Fruit fly (Drosophila melanogaster) whole organism, embryonic: ENCODE measurements around the gene Pka-C3.

Experiments used
- Aef1 ChIP-seq: fragments of 200-800 bp; sonication (Bioruptor generic); IDR thresholded peaks from 3 replicates; pipeline ENCODE4 v1.3.6; 2022; ENCODE audit warnings: missing biosample characterization, missing genetic modification characterization
- BEAF-32 ChIP-seq: fragments of 200-800 bp; sonication (Bioruptor generic); optimal IDR thresholded peaks from 3 replicates; lab custom pipeline; 2017; ENCODE audit warnings: missing biosample characterization, missing genetic modification characterization, mild to moderate bottlenecking, moderate library complexity, missing genetic modification reagents
- Bdp1 ChIP-seq: fragments of 200-800 bp; sonication (Bioruptor generic); optimal IDR thresholded peaks from 3 replicates; lab custom pipeline; 2016; ENCODE audit warnings: missing biosample characterization, missing genetic modification characterization
- Bgb ChIP-seq: fragments of 200-800 bp; sonication (Bioruptor generic); IDR thresholded peaks from 2 replicates; pipeline ENCODE4 v1.3.6; 2022; ENCODE audit warnings: missing biosample characterization, missing genetic modification characterization; ENCODE audit not compliant: partially characterized antibody
- C15 ChIP-seq: fragments of 200-800 bp; sonication (Bioruptor generic); IDR thresholded peaks from 3 replicates; pipeline ENCODE4 v1.3.6; 2022; ENCODE audit warnings: missing biosample characterization, missing genetic modification characterization
- CG11723 ChIP-seq: fragments of 200-800 bp; sonication (Bioruptor generic); optimal IDR thresholded peaks from 2 replicates; lab custom pipeline; 2017; ENCODE audit warnings: missing biosample characterization, mild to moderate bottlenecking, missing genetic modification characterization
- CG12155 ChIP-seq: fragments of 200-800 bp; sonication (Bioruptor generic); optimal IDR thresholded peaks from 3 replicates; lab custom pipeline; 2016; ENCODE audit warnings: missing biosample characterization, missing genetic modification characterization
- CG13287 ChIP-seq: fragments of 200-800 bp; sonication (Bioruptor generic); IDR thresholded peaks from 2 replicates; pipeline ENCODE4 v1.3.6; 2022; ENCODE audit warnings: missing biosample characterization, missing genetic modification characterization; ENCODE audit not compliant: partially characterized antibody
- CG15269 ChIP-seq: fragments of 200-800 bp; sonication (Bioruptor generic); optimal IDR thresholded peaks from 2 replicates; lab custom pipeline; 2018; ENCODE audit warnings: missing biosample characterization, mild to moderate bottlenecking, missing genetic modification characterization, moderate library complexity
- CG15601 ChIP-seq: fragments of 200-800 bp; sonication (Bioruptor generic); optimal IDR thresholded peaks from 3 replicates; lab custom pipeline; 2019; ENCODE audit warnings: missing biosample characterization, mild to moderate bottlenecking, missing genetic modification characterization, moderate library complexity
- CG17612 ChIP-seq: fragments of 200-800 bp; sonication (Bioruptor generic); IDR thresholded peaks from 2 replicates; pipeline ENCODE4 v1.3.6; 2022; ENCODE audit warnings: missing biosample characterization, missing genetic modification characterization
- CG18011 ChIP-seq: fragments of 200-800 bp; sonication (Bioruptor generic); optimal IDR thresholded peaks from 2 replicates; lab custom pipeline; 2017; ENCODE audit warnings: missing biosample characterization, missing genetic modification characterization, mild to moderate bottlenecking, moderate library complexity, missing genotype
- CG18476 ChIP-seq: fragments of 200-800 bp; sonication (Bioruptor generic); optimal IDR thresholded peaks from 2 replicates; lab custom pipeline; 2016; ENCODE audit warnings: missing biosample characterization, mild to moderate bottlenecking, missing genetic modification characterization
- CG18764 ChIP-seq: fragments of 200-800 bp; sonication (Bioruptor generic); optimal IDR thresholded peaks from 3 replicates; lab custom pipeline; 2016; ENCODE audit warnings: missing biosample characterization, missing genetic modification characterization
- CG2116 ChIP-seq: fragments of 200-800 bp; sonication (Bioruptor generic); optimal IDR thresholded peaks from 3 replicates; lab custom pipeline; 2018; ENCODE audit warnings: missing biosample characterization, mild to moderate bottlenecking, missing genetic modification characterization
- CG2129 ChIP-seq: fragments of 200-800 bp; sonication (Bioruptor generic); IDR thresholded peaks from 2 replicates; pipeline ENCODE4 v1.3.6; 2022; ENCODE audit warnings: missing biosample characterization, missing genetic modification characterization; ENCODE audit not compliant: partially characterized antibody
- CG30431 ChIP-seq: fragments of 200-800 bp; sonication (Bioruptor generic); optimal IDR thresholded peaks from 2 replicates; lab custom pipeline; 2017; ENCODE audit warnings: missing biosample characterization, missing genetic modification characterization
- CG3065 ChIP-seq: fragments of 200-800 bp; sonication (Bioruptor generic); optimal IDR thresholded peaks from 2 replicates; lab custom pipeline; 2016; ENCODE audit warnings: missing biosample characterization, missing genetic modification characterization
- CG31441 ChIP-seq: fragments of 200-800 bp; sonication (Bioruptor generic); IDR thresholded peaks from 2 replicates; pipeline ENCODE4 v1.3.6; 2022; ENCODE audit warnings: missing biosample characterization, missing genetic modification characterization
- CG34224 ChIP-seq: fragments of 200-800 bp; sonication (Bioruptor generic); IDR thresholded peaks from 3 replicates; pipeline ENCODE4 v1.3.6; 2022; ENCODE audit warnings: missing biosample characterization, missing genetic modification characterization; ENCODE audit not compliant: partially characterized antibody
- CG42726 ChIP-seq: fragments of 200-800 bp; sonication (Bioruptor generic); IDR thresholded peaks from 2 replicates; pipeline ENCODE4 v1.3.6; 2022; ENCODE audit warnings: missing biosample characterization, missing genetic modification characterization; ENCODE audit not compliant: partially characterized antibody
- CG4854 ChIP-seq: fragments of 200-800 bp; sonication (Bioruptor generic); optimal IDR thresholded peaks from 2 replicates; lab custom pipeline; 2016; ENCODE audit warnings: missing biosample characterization, missing genetic modification characterization, inconsistent platforms
- CG6272 ChIP-seq: fragments of 200-800 bp; sonication (Bioruptor generic); IDR thresholded peaks from 2 replicates; pipeline ENCODE4 v1.3.6; 2022; ENCODE audit warnings: missing biosample characterization, missing genetic modification characterization
- CG6765 ChIP-seq: fragments of 200-800 bp; sonication (Bioruptor generic); optimal IDR thresholded peaks from 3 replicates; lab custom pipeline; 2017; ENCODE audit warnings: missing biosample characterization, mild to moderate bottlenecking, missing genetic modification characterization
- CG8765 ChIP-seq: fragments of 200-800 bp; sonication (Bioruptor generic); IDR thresholded peaks from 2 replicates; pipeline ENCODE4 v1.3.6; 2022; ENCODE audit warnings: missing biosample characterization, missing genetic modification characterization
- CG8924 ChIP-seq: fragments of 200-800 bp; optimal IDR thresholded peaks from 3 replicates; lab custom pipeline; 2019; ENCODE audit warnings: missing biosample characterization, mild to moderate bottlenecking, missing genetic modification characterization, moderate library complexity
- Ets97D ChIP-seq: fragments of 200-800 bp; sonication (Bioruptor generic); optimal IDR thresholded peaks from 3 replicates; lab custom pipeline; 2016; ENCODE audit warnings: missing biosample characterization, missing genetic modification characterization
- Hr3 ChIP-seq: fragments of 200-800 bp; sonication (Bioruptor generic); optimal IDR thresholded peaks from 3 replicates; lab custom pipeline; 2016; ENCODE audit warnings: missing biosample characterization, missing genetic modification characterization
- Mad ChIP-seq: fragments of 200-800 bp; sonication (Bioruptor generic); optimal IDR thresholded peaks from 2 replicates; lab custom pipeline; 2016; ENCODE audit warnings: missing biosample characterization, missing genetic modification characterization
- Max ChIP-seq: fragments of 200-800 bp; sonication (Bioruptor generic); optimal IDR thresholded peaks from 2 replicates; lab custom pipeline; 2016; ENCODE audit warnings: missing biosample characterization, mild to moderate bottlenecking, missing genetic modification characterization
- NfI ChIP-seq: fragments of 200-800 bp; sonication (Bioruptor generic); optimal IDR thresholded peaks from 3 replicates; lab custom pipeline; 2018; ENCODE audit warnings: missing biosample characterization, mild to moderate bottlenecking, missing genetic modification characterization, moderate library complexity
- PHDP ChIP-seq: fragments of 200-800 bp; sonication (Bioruptor generic); optimal IDR thresholded peaks from 3 replicates; lab custom pipeline; 2018; ENCODE audit warnings: missing biosample characterization, mild to moderate bottlenecking, missing genetic modification characterization, moderate library complexity
- ac ChIP-seq: fragments of 200-800 bp; sonication (Bioruptor generic); optimal IDR thresholded peaks from 3 replicates; lab custom pipeline; 2017; ENCODE audit warnings: missing biosample characterization, mild to moderate bottlenecking, missing genetic modification characterization
- croc ChIP-seq: fragments of 200-800 bp; sonication (Bioruptor generic); conservative IDR thresholded peaks from 3 replicates; pipeline ENCODE4 v1.3.6; 2022; ENCODE audit warnings: missing biosample characterization, missing genetic modification characterization
- cwo ChIP-seq: fragments of 200-800 bp; sonication (Bioruptor generic); optimal IDR thresholded peaks from 3 replicates; lab custom pipeline; 2017; ENCODE audit warnings: missing biosample characterization, missing genetic modification characterization, mild to moderate bottlenecking, moderate library complexity, missing genetic modification reagents
- da ChIP-seq: fragments of 200-800 bp; sonication (Bioruptor generic); optimal IDR thresholded peaks from 2 replicates; lab custom pipeline; 2016; ENCODE audit warnings: missing biosample characterization, missing genetic modification characterization
- dati ChIP-seq: fragments of 200-800 bp; sonication (Bioruptor generic); IDR thresholded peaks from 2 replicates; pipeline ENCODE4 v1.3.6; 2022; ENCODE audit warnings: missing biosample characterization, missing genetic modification characterization
- eve ChIP-seq, 2 experiments: fragments of >200 bp; optimal IDR thresholded peaks; 2 replicates each; lab custom pipeline; 2017; ENCODE audit warnings: missing biosample characterization in 2 of 2, missing genetic modification characterization in 2 of 2
- fu2 ChIP-seq: fragments of 200-800 bp; sonication (Bioruptor generic); optimal IDR thresholded peaks from 2 replicates; lab custom pipeline; 2016; ENCODE audit warnings: missing biosample characterization, missing genetic modification characterization
- gcm ChIP-seq: fragments of 200-800 bp; sonication (Bioruptor generic); optimal IDR thresholded peaks from 2 replicates; lab custom pipeline; 2019; ENCODE audit warnings: missing biosample characterization, mild to moderate bottlenecking, missing genetic modification characterization, moderate library complexity
- maf-S ChIP-seq: fragments of 200-800 bp; sonication (Bioruptor generic); optimal IDR thresholded peaks from 2 replicates; lab custom pipeline; 2016; ENCODE audit warnings: missing biosample characterization, missing genetic modification characterization
- nerfin-2 ChIP-seq: fragments of 200-800 bp; sonication (Bioruptor generic); IDR thresholded peaks from 2 replicates; pipeline ENCODE4 v1.3.6; 2022; ENCODE audit warnings: missing biosample characterization, missing genetic modification characterization; ENCODE audit not compliant: partially characterized antibody
- ro ChIP-seq: fragments of 200-800 bp; sonication (Bioruptor generic); IDR thresholded peaks from 2 replicates; pipeline ENCODE4 v1.3.6; 2022; ENCODE audit warnings: missing biosample characterization, missing genetic modification characterization
- shn ChIP-seq: fragments of 200-800 bp; sonication (Bioruptor generic); optimal IDR thresholded peaks from 3 replicates; lab custom pipeline; 2016; ENCODE audit warnings: missing biosample characterization, missing genetic modification characterization
- sug ChIP-seq: fragments of 200-800 bp; optimal IDR thresholded peaks from 2 replicates; lab custom pipeline; 2019; ENCODE audit warnings: missing biosample characterization, mild to moderate bottlenecking, missing genetic modification characterization, moderate library complexity
- tio ChIP-seq: fragments of 200-800 bp; sonication (Bioruptor generic); optimal IDR thresholded peaks from 2 replicates; lab custom pipeline; 2017; ENCODE audit warnings: missing biosample characterization, missing genetic modification characterization, inconsistent platforms
- tll ChIP-seq, 2 experiments: fragments of 200-800 bp in 1 of 2; fragments of >200 bp in 1 of 2; sonication (Bioruptor generic) in 1 of 2; optimal IDR thresholded peaks; 2 replicates each; lab custom pipeline; 2017 to 2019; ENCODE audit warnings: missing biosample characterization in 2 of 2, missing genetic modification characterization in 2 of 2, mild to moderate bottlenecking in 1 of 2, moderate library complexity in 1 of 2
- vfl ChIP-seq: fragments of 200-800 bp; sonication (Bioruptor generic); optimal IDR thresholded peaks from 2 replicates; lab custom pipeline; 2016; ENCODE audit warnings: missing biosample characterization, missing genetic modification characterization
- zen ChIP-seq: fragments of 200-800 bp; sonication (Bioruptor generic); optimal IDR thresholded peaks from 3 replicates; lab custom pipeline; 2018; ENCODE audit warnings: missing biosample characterization, mild to moderate bottlenecking, missing genetic modification characterization, moderate library complexity

Pka-C3 gene

DNA sequence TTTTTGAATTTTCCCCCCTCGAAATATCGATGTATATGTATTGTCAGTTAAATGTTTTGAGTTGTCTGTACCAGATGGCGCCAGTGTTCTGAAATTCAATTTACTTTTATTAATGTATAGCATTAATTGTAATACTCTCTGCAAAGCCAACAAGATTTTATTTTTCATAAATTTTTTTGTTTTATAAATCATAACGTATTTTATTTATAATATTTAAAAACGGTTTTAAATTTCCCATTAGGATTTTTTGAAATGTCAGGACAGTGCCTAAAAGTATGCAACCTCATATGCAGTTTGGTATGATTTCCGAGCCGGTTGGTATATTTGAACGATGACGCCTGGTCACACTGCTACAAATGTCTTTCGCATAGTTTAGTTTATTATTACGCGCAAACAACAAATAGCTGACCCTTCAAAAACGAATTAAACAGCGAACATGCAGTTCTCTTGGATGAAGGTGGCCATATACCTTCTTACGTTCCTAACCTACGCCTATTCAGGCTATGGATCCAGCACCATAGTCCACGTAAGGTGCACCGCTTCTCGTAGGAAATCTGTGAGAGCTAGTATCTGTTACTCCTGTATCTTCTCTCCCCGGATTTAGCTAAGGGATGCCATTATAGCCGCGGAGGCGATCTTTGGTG, at the start of gene Pka-C3, which contains the start of gene GXIVsPLA2 (continued):
- TF ChIP-seq cwo (GFP tag; lab: Kevin White, UChicago) = no peak
- peak; percentile 25 for TF ChIP-seq Ets97D (GFP tag; lab: Kevin White, UChicago)
- TF ChIP-seq CG18476 (GFP tag; lab: Kevin White, UChicago) = no peak
- TF ChIP-seq da (GFP tag; lab: Kevin White, UChicago) = no peak
- no peak for TF ChIP-seq ac
- no peak for TF ChIP-seq Hr3 (GFP tag; lab: Kevin White, UChicago)
- peak; percentile 46 for TF ChIP-seq CG15601 (tag; lab: Kevin White, UChicago)
- TF ChIP-seq fu2 (GFP tag; lab: Kevin White, UChicago) = no peak
- TF ChIP-seq BEAF-32 (GFP tag; lab: Kevin White, UChicago) = peak; percentile 53
- TF ChIP-seq vfl (GFP tag; lab: Kevin White, UChicago) = no peak
- TF ChIP-seq CG18764 (GFP tag; lab: Kevin White, UChicago) = peak; percentile 1
- TF ChIP-seq CG42726 = no peak
- no peak for TF ChIP-seq Mad (GFP tag; lab: Kevin White, UChicago)
- TF ChIP-seq CG34224 (GFP tag; lab: Robert Waterston, UW) = no peak
- no peak for TF ChIP-seq shn (GFP tag; lab: Kevin White, UChicago)
- no peak for TF ChIP-seq Aef1 (GFP tag; lab: Robert Waterston, UW)
- no peak for TF ChIP-seq CG11723 (GFP tag; lab: Kevin White, UChicago)
- no peak for TF ChIP-seq CG3065 (GFP tag; lab: Kevin White, UChicago)
- TF ChIP-seq zen (tag; lab: Kevin White, UChicago) = no peak
- no peak for TF ChIP-seq croc (GFP tag; lab: Robert Waterston, UW)
- TF ChIP-seq ro = no peak
- peak; percentile 37; the same call in 1 of the 2 replicates for TF ChIP-seq CG13287 (GFP tag; lab: Robert Waterston, UW)
- TF ChIP-seq CG30431 (GFP tag; lab: Kevin White, UChicago) = no peak
- no peak for TF ChIP-seq tll (GFP tag; optimal IDR thresholded peaks at IDR 0.05; lab: Kevin White, UChicago)
- TF ChIP-seq CG4854 (GFP tag; lab: Kevin White, UChicago) = no peak
- no peak for TF ChIP-seq dati (GFP tag; lab: Robert Waterston, UW)
- no peak for TF ChIP-seq CG15269 (tag; lab: Kevin White, UChicago)
- TF ChIP-seq CG8765 = no peak
- TF ChIP-seq CG6765 = no peak
- no peak for TF ChIP-seq CG2129
- no peak for TF ChIP-seq Bdp1 (GFP tag; lab: Kevin White, UChicago)
- TF ChIP-seq NfI = no peak
- no peak for TF ChIP-seq C15 (GFP tag; lab: Robert Waterston, UW)
- TF ChIP-seq CG12155 (GFP tag; lab: Kevin White, UChicago) = no peak
- 0 out of 2 replicates have a peak, but pooled peaks have one; percentile 19 for TF ChIP-seq Bgb (GFP tag; lab: Robert Waterston, UW)
- TF ChIP-seq CG8924 = peak; percentile 32
- TF ChIP-seq CG2116 (GFP tag; lab: Kevin White, UChicago) = peak; percentile 55
- TF ChIP-seq nerfin-2 (GFP tag; lab: Robert Waterston, UW) = no peak
- TF ChIP-seq eve (GFP tag; optimal IDR thresholded peaks at IDR 0.05; lab: Kevin White, UChicago) = no peak
- no peak for TF ChIP-seq tio
- TF ChIP-seq CG17612 (GFP tag; lab: Robert Waterston, UW) = no peak
- TF ChIP-seq maf-S (GFP tag; lab: Kevin White, UChicago) = no peak
- TF ChIP-seq sug (tag; lab: Kevin White, UChicago) = peak; percentile 27
- TF ChIP-seq CG31441 (GFP tag; lab: Robert Waterston, UW) = peak; percentile 49; the same call in 1 of the 2 replicates
- no peak for TF ChIP-seq gcm (GFP tag; lab: Kevin White, UChicago)
- peak; percentile 14 for TF ChIP-seq PHDP (tag; lab: Kevin White, UChicago)
- TF ChIP-seq CG6272 = no peak
- TF ChIP-seq Max = no peak
- no peak for TF ChIP-seq CG18011 (GFP tag; lab: Kevin White, UChicago)
